Fruit fly (Drosophila melanogaster) whole organism: ENCODE measurements around the gene CG32246.

Source experiments
- CG8478 ChIP-seq: fragments of >200 bp; optimal IDR thresholded peaks from 2 replicates; lab custom pipeline; 2018; ENCODE audit warnings: inconsistent platforms
- Dll ChIP-seq: fragments of >200 bp; optimal IDR thresholded peaks from 2 replicates; lab custom pipeline; 2017
- EcR ChIP-seq, 2 experiments: fragments of >200 bp; optimal IDR thresholded peaks; 2 replicates each; lab custom pipeline; 2017; ENCODE audit warnings: missing biosample characterization in 2 of 2, missing genetic modification characterization in 2 of 2, missing genetic modification reagents in 2 of 2
- pan ChIP-seq: fragments of >200 bp; optimal IDR thresholded peaks from 2 replicates; lab custom pipeline; 2017
- psq ChIP-seq: fragments of >200 bp; optimal IDR thresholded peaks from 2 replicates; lab custom pipeline; 2017
- usp ChIP-seq: fragments of >200 bp; optimal IDR thresholded peaks from 2 replicates; lab custom pipeline; 2017; ENCODE audit warnings: missing biosample characterization, missing genetic modification characterization, mixed read lengths

Gene CG32246

DNA sequence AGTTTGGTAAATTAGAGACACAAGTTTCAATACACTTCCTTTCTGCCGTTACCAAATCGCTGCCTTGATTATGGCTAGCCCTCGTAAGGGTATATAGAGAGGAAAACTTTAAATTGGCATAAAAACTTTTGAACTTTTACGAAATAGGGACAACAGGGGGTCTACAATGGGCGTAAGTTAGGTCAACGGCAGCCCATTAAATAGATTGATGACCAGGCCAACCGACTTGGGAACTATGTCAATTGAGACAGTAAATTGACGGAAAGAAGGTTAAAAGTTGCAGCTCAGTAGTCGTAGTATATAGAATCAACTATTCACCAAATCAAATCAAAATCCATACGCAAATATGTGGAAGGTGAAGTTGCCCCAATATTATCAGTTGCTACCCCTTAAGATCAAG is at the start of gene CG32246:
TSS of gene CG32246 (plus strand) at position 301 of the 400 bp plus-strand sequence.
- no peak for TF ChIP-seq EcR (GFP tag; optimal IDR thresholded peaks at IDR 0.05; lab: Kevin White, UChicago)
- no peak for TF ChIP-seq pan
- no peak for TF ChIP-seq psq
- no peak for TF ChIP-seq CG8478 (lab: Kevin White, UChicago)
- no peak for TF ChIP-seq usp (GFP tag; lab: Kevin White, UChicago)
- TF ChIP-seq Dll, result no peak

- TF ChIP-seq CG8478 (lab: Kevin White, UChicago) (no peak), psq (no peak), EcR (GFP tag; optimal IDR thresholded peaks at IDR 0.05; lab: Kevin White, UChicago) (no peak), Dll (no peak), usp (GFP tag; lab: Kevin White, UChicago) (no peak), pan (no peak)
These were observed 46.6 kb upstream of the CG32246 start for dm6 chr3L:4574439-4574838.

DNA sequence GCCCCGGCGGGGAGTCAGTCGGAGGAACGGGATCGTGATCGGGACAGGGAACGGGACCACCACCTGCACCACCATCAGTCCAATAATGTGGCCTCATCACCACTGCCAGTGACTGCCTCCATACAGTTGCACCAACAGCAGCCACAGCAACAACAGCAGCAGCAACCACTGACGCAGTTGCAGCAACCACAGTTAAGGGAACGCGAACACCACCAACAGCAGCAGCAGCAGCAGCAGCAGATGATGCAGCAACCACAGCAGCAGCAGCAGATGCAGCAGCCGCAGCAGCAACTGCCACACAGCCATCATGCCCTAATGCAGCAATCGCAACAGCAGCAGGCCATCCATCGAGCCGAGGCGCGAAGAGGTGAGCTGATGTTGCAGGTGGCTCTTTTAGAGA is 45.6 kb upstream of the CG32246 start:
- TF ChIP-seq psq, result no peak
- TF ChIP-seq Dll, result no peak
- no peak for TF ChIP-seq EcR (GFP tag; optimal IDR thresholded peaks at IDR 0.05; lab: Kevin White, UChicago)
- TF ChIP-seq pan, result no peak
- TF ChIP-seq CG8478 (lab: Kevin White, UChicago), result no peak
- TF ChIP-seq usp (GFP tag; lab: Kevin White, UChicago), result no peak

DNA sequence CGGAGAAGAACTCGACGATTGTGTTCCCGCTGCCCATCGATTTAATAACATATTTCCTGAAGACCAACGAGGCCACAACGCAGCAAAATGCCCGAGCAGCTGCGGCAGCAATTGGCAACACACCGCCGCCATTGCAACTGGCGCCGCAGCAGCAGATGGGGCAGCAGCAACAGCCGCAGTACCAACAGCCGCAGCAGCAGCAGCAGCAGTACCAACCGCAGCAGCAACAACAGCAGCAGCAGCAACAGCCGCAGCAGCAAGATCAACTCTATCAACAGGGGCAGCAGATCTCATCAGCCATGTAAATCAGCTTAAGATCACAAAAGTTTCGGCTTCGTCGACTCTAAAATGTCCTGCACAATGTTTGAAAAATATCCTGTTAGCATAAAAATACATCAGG is 31.0 kb upstream of the CG32246 start:
- no peak for TF ChIP-seq CG8478 (lab: Kevin White, UChicago)
- TF ChIP-seq psq, result no peak
- no peak for TF ChIP-seq EcR (GFP tag; optimal IDR thresholded peaks at IDR 0.05; lab: Kevin White, UChicago)
- no peak for TF ChIP-seq pan
- TF ChIP-seq Dll, result no peak
- TF ChIP-seq usp (GFP tag; lab: Kevin White, UChicago), result no peak

dm6 chr3L:4599747-4600146 is 21.3 kb upstream of the CG32246 start:
- no peak for TF ChIP-seq pan
- TF ChIP-seq CG8478 (lab: Kevin White, UChicago), result no peak
- TF ChIP-seq EcR (GFP tag; optimal IDR thresholded peaks at IDR 0.05; lab: Kevin White, UChicago), result no peak
- TF ChIP-seq usp (GFP tag; lab: Kevin White, UChicago), result no peak
- no peak for TF ChIP-seq Dll
- TF ChIP-seq psq, result no peak

- TF ChIP-seq EcR (GFP tag; optimal IDR thresholded peaks at IDR 0.05; lab: Kevin White, UChicago) (no peak), Dll (no peak), pan (no peak), CG8478 (lab: Kevin White, UChicago) (no peak)
These were observed 18.7 kb upstream of the CG32246 start for dm6 chr3L:4602333-4602732.

dm6 chr3L:4603439-4603838 is 17.6 kb upstream of the CG32246 start:
- TF ChIP-seq EcR (GFP tag; optimal IDR thresholded peaks at IDR 0.05; lab: Kevin White, UChicago) (no peak), usp (GFP tag; lab: Kevin White, UChicago) (no peak), Dll (no peak), psq (no peak), CG8478 (lab: Kevin White, UChicago) (no peak), pan (no peak)

- TF ChIP-seq Dll (no peak), pan (no peak), EcR (GFP tag; optimal IDR thresholded peaks at IDR 0.05; lab: Kevin White, UChicago) (no peak), psq (no peak), CG8478 (lab: Kevin White, UChicago) (no peak), usp (GFP tag; lab: Kevin White, UChicago) (no peak)
These were observed 14.1 kb upstream of the CG32246 start for dm6 chr3L:4606739-4607428.

DNA sequence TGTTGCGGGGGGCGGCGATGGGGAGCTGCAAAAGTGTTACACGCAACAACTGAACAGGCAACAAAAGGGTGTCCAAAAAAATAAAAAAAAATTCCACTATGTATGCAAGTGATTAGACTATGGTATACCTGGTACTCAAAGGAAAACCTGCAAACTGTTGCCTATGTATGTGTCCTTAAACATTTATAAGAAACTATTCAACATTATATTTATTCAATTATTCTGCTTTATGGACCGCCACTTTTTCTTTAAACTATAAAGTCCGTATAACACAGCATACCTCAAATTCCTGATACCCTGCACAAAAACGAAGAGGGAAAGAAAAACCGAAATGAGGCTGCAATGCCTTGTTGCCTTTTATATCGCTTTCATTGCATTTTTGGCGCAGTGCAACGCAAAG is 13.4 kb upstream of the CG32246 start:
- peak; percentile 60 for TF ChIP-seq pan
- TF ChIP-seq EcR (GFP tag; optimal IDR thresholded peaks at IDR 0.05; lab: Kevin White, UChicago), result no peak
- no peak for TF ChIP-seq psq
- no peak for TF ChIP-seq CG8478 (lab: Kevin White, UChicago)
- TF ChIP-seq usp (GFP tag; lab: Kevin White, UChicago), result no peak
- no peak for TF ChIP-seq Dll

DNA sequence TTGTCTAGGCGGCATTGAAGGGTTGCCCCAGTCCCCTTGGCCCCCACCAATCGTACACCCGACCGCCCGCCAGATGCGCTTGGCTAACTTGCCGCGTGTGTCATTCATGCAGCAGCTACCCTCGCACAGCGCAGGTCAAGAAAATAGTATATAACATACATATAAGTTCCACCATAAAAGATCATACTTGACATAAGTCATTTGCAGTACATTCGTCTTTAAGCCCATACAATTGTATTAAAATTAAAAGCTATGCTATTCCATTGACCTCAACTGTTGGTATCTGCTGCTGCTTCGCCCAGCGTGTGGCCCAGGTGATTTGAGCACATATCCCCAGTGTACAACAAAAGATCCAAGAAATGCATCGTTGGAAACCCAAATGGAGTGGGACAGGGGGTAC is 9.7 kb upstream of the CG32246 start:
- no peak for TF ChIP-seq EcR (GFP tag; optimal IDR thresholded peaks at IDR 0.05; lab: Kevin White, UChicago)
- no peak for TF ChIP-seq psq
- TF ChIP-seq CG8478 (lab: Kevin White, UChicago), result no peak
- TF ChIP-seq Dll, result no peak
- no peak for TF ChIP-seq pan
- TF ChIP-seq usp (GFP tag; lab: Kevin White, UChicago), result no peak

DNA sequence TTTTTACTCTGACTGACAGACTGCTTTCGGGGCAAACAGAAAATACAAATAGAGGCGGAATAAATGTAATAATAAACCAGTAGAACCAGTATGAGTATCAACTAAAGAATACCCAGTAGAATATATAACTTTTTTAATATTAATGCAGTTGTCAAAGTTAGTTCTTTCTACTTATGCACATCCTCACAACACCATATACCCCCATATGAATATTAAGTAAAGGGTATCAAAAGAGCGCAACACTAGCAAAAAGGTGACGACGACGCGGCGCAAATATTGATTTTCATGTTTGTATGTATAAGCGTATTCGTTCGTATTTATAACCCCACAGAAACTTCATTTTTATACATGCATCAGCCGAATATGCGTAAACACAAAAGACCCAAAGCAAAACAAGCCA is 7.9 kb upstream of the CG32246 start:
- TF ChIP-seq psq (no peak), pan (peak; percentile 89)

dm6 chr3L:4613846-4614247 is 7.2 kb upstream of the CG32246 start:
- TF ChIP-seq usp (GFP tag; lab: Kevin White, UChicago) (no peak), psq (no peak), EcR (GFP tag; optimal IDR thresholded peaks at IDR 0.05; lab: Kevin White, UChicago) (no peak), pan (no peak), CG8478 (lab: Kevin White, UChicago) (no peak), Dll (no peak)

- TF ChIP-seq CG8478 (lab: Kevin White, UChicago), result no peak
- no peak for TF ChIP-seq psq
- TF ChIP-seq Dll, result no peak
- no peak for TF ChIP-seq usp (GFP tag; lab: Kevin White, UChicago)
- no peak for TF ChIP-seq pan
- TF ChIP-seq EcR (GFP tag; optimal IDR thresholded peaks at IDR 0.05; lab: Kevin White, UChicago), result no peak
These were observed 6.0 kb upstream of the CG32246 start for dm6 chr3L:4615064-4615463.
